Worm (Caenorhabditis elegans) whole organism, late embryonic: Measurements from ENCODE around the gene rml-1.

ENCODE experiments used
- C08G9.2 ChIP-seq: sonication (generic microtip); optimal IDR thresholded peaks from 2 replicates; lab custom pipeline; 2016; ENCODE audit warnings: mild to moderate bottlenecking, missing genetic modification characterization, moderate library complexity, missing compliant biosample characterization
- T23F11.4 ChIP-seq: fragments of 200-800 bp; sonication (Bioruptor generic); optimal IDR thresholded peaks from 2 replicates; lab custom pipeline; 2018; ENCODE audit warnings: mild to moderate bottlenecking, missing genetic modification characterization, missing compliant biosample characterization
- dve-1 ChIP-seq: sonication (generic microtip); optimal IDR thresholded peaks from 2 replicates; lab custom pipeline; 2017; ENCODE audit warnings: antibody characterized with exemption, mild to moderate bottlenecking, missing genetic modification characterization, missing compliant biosample characterization
- fkh-10 ChIP-seq: fragments of 150-350 bp; optimal IDR thresholded peaks from 2 replicates; lab custom pipeline; 2014; ENCODE audit warnings: missing biosample characterization, missing genetic modification reagents, missing genetic modification characterization
- nfya-1 ChIP-seq: sonication (generic microtip); optimal IDR thresholded peaks from 2 replicates; lab custom pipeline; 2017; ENCODE audit warnings: missing genetic modification characterization, mild to moderate bottlenecking, missing compliant biosample characterization, antibody characterized with exemption, moderate library complexity
- nhr-11 ChIP-seq: fragments of 150-350 bp; optimal IDR thresholded peaks from 2 replicates; lab custom pipeline; 2014; ENCODE audit warnings: missing biosample characterization, missing genetic modification characterization
- pha-4 ChIP-seq: fragments of 150-350 bp; optimal IDR thresholded peaks from 2 replicates; lab custom pipeline; 2018; ENCODE audit warnings: missing biosample characterization, missing genetic modification reagents, missing genetic modification characterization
- tbx-2 ChIP-seq: sonication (generic microtip); optimal IDR thresholded peaks from 2 replicates; lab custom pipeline; 2016; ENCODE audit warnings: missing genetic modification characterization, missing compliant biosample characterization

DNA sequence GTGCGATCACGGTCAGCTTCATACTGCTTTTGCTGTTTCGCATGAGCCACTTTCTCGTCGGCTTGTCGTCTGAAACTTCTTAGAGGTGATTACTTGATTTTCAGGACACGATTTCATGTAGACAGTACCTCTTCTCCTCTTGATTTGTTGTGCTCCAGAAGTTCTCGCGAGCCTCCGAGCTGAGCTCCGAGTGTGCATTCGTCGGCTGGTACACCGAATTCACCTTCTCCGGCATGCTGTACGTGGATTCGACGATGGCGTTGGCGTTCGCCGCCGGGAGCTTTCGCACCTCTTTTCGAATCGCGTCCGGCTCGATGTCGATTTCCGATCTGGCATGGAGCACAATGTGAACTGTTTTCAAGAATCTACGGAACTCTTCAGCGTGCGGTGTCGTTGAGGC is 6.9 kb downstream of the rml-1 start:
- TF ChIP-seq dve-1 (tag; lab: Kevin White, UChicago), result no peak
- TF ChIP-seq nfya-1 (tag; lab: Kevin White, UChicago), result no peak
- no peak for TF ChIP-seq fkh-10
- TF ChIP-seq T23F11.4 (GFP tag; lab: Kevin White, UChicago), result no peak
- no peak for TF ChIP-seq pha-4 (tag; lab: Kevin White, UChicago)
- no peak for TF ChIP-seq tbx-2 (tag; lab: Kevin White, UChicago)
- no peak for TF ChIP-seq nhr-11 (tag; lab: Kevin White, UChicago)
- no peak for TF ChIP-seq C08G9.2
